Worm (Caenorhabditis elegans) whole organism, L1 larva: Measurements from ENCODE around the gene mtpn-1.

Experiments
- C04F5.9 ChIP-seq: sonication (generic microtip); optimal IDR thresholded peaks from 2 replicates; lab custom pipeline; 2016; ENCODE audit warnings: missing genetic modification characterization, missing compliant biosample characterization
- C16A3.4 ChIP-seq: fragments of 150-350 bp; optimal IDR thresholded peaks from 2 replicates; lab custom pipeline; 2014; ENCODE audit warnings: missing biosample characterization, missing genetic modification characterization
- C34B4.2 ChIP-seq: sonication (generic microtip); optimal IDR thresholded peaks from 2 replicates; lab custom pipeline; 2017; ENCODE audit warnings: mild to moderate bottlenecking, missing genetic modification characterization, missing compliant biosample characterization
- F16B12.6 ChIP-seq: fragments of 150-350 bp; optimal IDR thresholded peaks from 2 replicates; lab custom pipeline; 2014; ENCODE audit warnings: missing biosample characterization, missing genetic modification characterization
- aha-1 ChIP-seq: fragments of 150-350 bp; optimal IDR thresholded peaks from 2 replicates; lab custom pipeline; 2014; ENCODE audit warnings: missing biosample characterization, missing genetic modification characterization
- blmp-1 ChIP-seq: fragments of 150-350 bp; optimal IDR thresholded peaks from 2 replicates; lab custom pipeline; 2014; ENCODE audit warnings: missing biosample characterization, missing genetic modification characterization
- ceh-82 ChIP-seq, 3 experiments: fragments of 150-350 bp in 1 of 3; sonication (generic microtip) in 2 of 3; optimal IDR thresholded peaks; 2 replicates each; lab custom pipeline; 2014 to 2017; ENCODE audit warnings: missing biosample characterization in 3 of 3, missing genetic modification characterization in 3 of 3
- elt-2 ChIP-seq: sonication (generic microtip); optimal IDR thresholded peaks from 2 replicates; lab custom pipeline; 2016; ENCODE audit warnings: missing genetic modification characterization, mild to moderate bottlenecking, inconsistent platforms, missing compliant biosample characterization, missing genetic modification reagents
- elt-3 ChIP-seq, 6 experiments: fragments of 150-350 bp in 1 of 6; sonication (generic microtip); optimal IDR thresholded peaks; 2 replicates each; lab custom pipeline; 2017 to 2018; ENCODE audit warnings: missing biosample characterization in 6 of 6, missing genetic modification characterization in 6 of 6, inconsistent platforms in 1 of 6
- fkh-10 ChIP-seq: sonication (generic microtip); optimal IDR thresholded peaks from 2 replicates; lab custom pipeline; 2017; ENCODE audit warnings: missing biosample characterization, missing genetic modification reagents, missing genetic modification characterization
- fos-1 ChIP-seq: fragments of 150-350 bp; optimal IDR thresholded peaks from 2 replicates; lab custom pipeline; 2014; ENCODE audit warnings: missing biosample characterization, missing genetic modification characterization
- grh-1 ChIP-seq: fragments of 200-800 bp; sonication (Bioruptor generic); IDR thresholded peaks from 2 replicates; pipeline ENCODE4 v1.3.6; 2022; ENCODE audit warnings: missing genetic modification reagents, missing genetic modification characterization, missing compliant biosample characterization
- irx-1 ChIP-seq: sonication (generic microtip); optimal IDR thresholded peaks from 2 replicates; lab custom pipeline; 2016; ENCODE audit warnings: missing genetic modification characterization, missing compliant biosample characterization
- jun-1 ChIP-seq: fragments of 150-350 bp; optimal IDR thresholded peaks from 2 replicates; lab custom pipeline; 2014; ENCODE audit warnings: missing biosample characterization, missing genetic modification reagents, missing genetic modification characterization
- lin-14 ChIP-seq: fragments of 200-800 bp; sonication (Bioruptor generic); optimal IDR thresholded peaks from 2 replicates; lab custom pipeline; 2018; ENCODE audit warnings: mild to moderate bottlenecking, missing genetic modification characterization, moderate library complexity, missing compliant biosample characterization
- lin-35 ChIP-seq, 2 experiments: fragments of 150-350 bp; optimal IDR thresholded peaks; 2 replicates each; lab custom pipeline; 2014; ENCODE audit warnings: missing biosample characterization in 2 of 2, missing genetic modification characterization in 2 of 2, missing genetic modification reagents in 2 of 2
- lin-39 ChIP-seq: fragments of 150-350 bp; optimal IDR thresholded peaks from 2 replicates; lab custom pipeline; 2014; ENCODE audit warnings: missing biosample characterization, missing genetic modification reagents, missing genetic modification characterization
- lir-3 ChIP-seq: sonication (generic microtip); optimal IDR thresholded peaks from 2 replicates; lab custom pipeline; 2016; ENCODE audit warnings: mild to moderate bottlenecking, missing genetic modification characterization, moderate library complexity, missing compliant biosample characterization; ENCODE audit not compliant: poor library complexity
- lsy-2 ChIP-seq, 2 experiments: fragments of 150-350 bp; optimal IDR thresholded peaks; 2 replicates each; lab custom pipeline; 2014; ENCODE audit warnings: missing biosample characterization in 2 of 2, missing genetic modification characterization in 2 of 2
- mab-9 ChIP-seq: fragments of 200-800 bp; sonication (Bioruptor generic); IDR thresholded peaks from 2 replicates; pipeline ENCODE4 v1.3.6; 2022; ENCODE audit warnings: missing genetic modification reagents, missing genetic modification characterization, missing compliant biosample characterization
- mdl-1 ChIP-seq, 2 experiments: fragments of 150-350 bp; optimal IDR thresholded peaks; 2 replicates each; lab custom pipeline; 2014 to 2017; ENCODE audit warnings: missing biosample characterization in 2 of 2, missing genetic modification characterization in 2 of 2, inconsistent platforms in 1 of 2
- nhr-12 ChIP-seq: sonication (generic microtip); optimal IDR thresholded peaks from 2 replicates; lab custom pipeline; 2017; ENCODE audit warnings: missing biosample characterization, missing genetic modification characterization
- nhr-19 ChIP-seq: fragments of 200-800 bp; sonication (Bioruptor generic); conservative IDR thresholded peaks from 2 replicates; pipeline ENCODE4 v1.3.6; 2022; ENCODE audit warnings: missing genetic modification characterization, missing compliant biosample characterization
- nhr-20 ChIP-seq: sonication (generic microtip); optimal IDR thresholded peaks from 2 replicates; lab custom pipeline; 2016; ENCODE audit warnings: mild to moderate bottlenecking, missing genetic modification characterization, missing compliant biosample characterization
- nhr-47 ChIP-seq: sonication (generic microtip); optimal IDR thresholded peaks from 2 replicates; lab custom pipeline; 2016; ENCODE audit warnings: mild to moderate bottlenecking, missing genetic modification characterization, moderate library complexity, missing compliant biosample characterization
- nhr-71 ChIP-seq: sonication (generic microtip); optimal IDR thresholded peaks from 2 replicates; lab custom pipeline; 2016; ENCODE audit warnings: mild to moderate bottlenecking, missing genetic modification characterization, moderate library complexity, missing compliant biosample characterization
- nhr-77 ChIP-seq: fragments of 150-350 bp; optimal IDR thresholded peaks from 2 replicates; lab custom pipeline; 2014; ENCODE audit warnings: missing biosample characterization, missing genetic modification characterization
- nhr-85 ChIP-seq: sonication (generic microtip); peaks from one replicate; lab custom pipeline; 2016; ENCODE audit warnings: missing genetic modification characterization, inconsistent platforms, missing compliant biosample characterization
- nhr-90 ChIP-seq: sonication (generic microtip); optimal IDR thresholded peaks from 2 replicates; lab custom pipeline; 2016; ENCODE audit warnings: mild to moderate bottlenecking, missing genetic modification characterization, missing compliant biosample characterization; ENCODE audit not compliant: poor library complexity
- skn-1 ChIP-seq: fragments of 150-350 bp; optimal IDR thresholded peaks from 2 replicates; lab custom pipeline; 2014; ENCODE audit warnings: missing biosample characterization, missing genetic modification characterization
- snu-23 ChIP-seq: sonication (generic microtip); optimal IDR thresholded peaks from 2 replicates; lab custom pipeline; 2016; ENCODE audit warnings: missing genetic modification characterization, missing compliant biosample characterization
- sox-4 ChIP-seq: sonication (generic microtip); optimal IDR thresholded peaks from 2 replicates; lab custom pipeline; 2016; ENCODE audit warnings: missing genetic modification characterization, missing compliant biosample characterization
- sptf-1 ChIP-seq: fragments of 150-350 bp; optimal IDR thresholded peaks from 2 replicates; lab custom pipeline; 2014; ENCODE audit warnings: missing biosample characterization, missing genetic modification characterization
- tbx-2 ChIP-seq: sonication (generic microtip); optimal IDR thresholded peaks from 2 replicates; lab custom pipeline; 2016; ENCODE audit warnings: missing genetic modification characterization, missing compliant biosample characterization
- unc-130 ChIP-seq: fragments of 150-350 bp; optimal IDR thresholded peaks from 2 replicates; lab custom pipeline; 2017; ENCODE audit warnings: missing biosample characterization, missing genetic modification characterization, inconsistent platforms
- unc-30 ChIP-seq: sonication (generic microtip); optimal IDR thresholded peaks from 2 replicates; lab custom pipeline; 2017; ENCODE audit warnings: missing biosample characterization, missing genetic modification characterization

mtpn-1 gene

DNA sequence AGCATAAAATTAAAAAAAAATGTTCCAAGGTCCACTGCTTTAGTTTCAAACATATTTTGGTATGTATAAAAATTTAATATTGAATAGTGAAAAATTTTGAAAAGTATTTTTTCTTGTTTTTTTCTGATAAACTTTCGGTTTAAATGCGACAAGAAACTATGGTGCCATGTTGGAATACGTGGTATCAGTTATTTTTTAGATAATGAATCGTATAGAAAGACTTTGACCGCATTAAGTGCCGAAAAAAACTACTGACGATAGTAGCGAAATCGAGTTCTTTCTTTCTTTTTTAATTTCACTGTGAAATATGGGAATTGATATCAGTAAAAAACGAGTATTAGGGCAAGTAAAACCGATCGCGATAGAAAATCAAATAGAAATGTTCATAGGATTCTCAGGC lies 41.4 kb upstream of the mtpn-1 start, which contains the start of gene T24D8.6:
T24D8.6 (minus strand) TSS at position 101 of the 400 bp plus-strand sequence.
- TF ChIP-seq sox-4: no peak
- TF ChIP-seq unc-130 (tag; lab: Kevin White, UChicago): no peak
- TF ChIP-seq nhr-20 (tag; lab: Kevin White, UChicago): no peak
- no peak for TF ChIP-seq irx-1 (tag; lab: Kevin White, UChicago)
- no peak for TF ChIP-seq fkh-10 (GFP tag; lab: Kevin White, UChicago)
- TF ChIP-seq F16B12.6 (tag; lab: Kevin White, UChicago): no peak
- no peak for TF ChIP-seq elt-3 (tag; optimal IDR thresholded peaks at IDR 0.05; lab: Kevin White, UChicago)
- TF ChIP-seq nhr-19 (GFP tag; lab: Robert Waterston, UW): no peak
- TF ChIP-seq jun-1 (tag; lab: Kevin White, UChicago): no peak
- TF ChIP-seq ceh-82 (tag; optimal IDR thresholded peaks at IDR 0.05; lab: Kevin White, UChicago): no peak
- TF ChIP-seq mab-9 (GFP tag; lab: Robert Waterston, UW): no peak

- TF ChIP-seq lin-35 (GFP tag; optimal IDR thresholded peaks at IDR 0.05; lab: Kevin White, UChicago) (peak in 1 of 2 experiments; percentile 21), sptf-1 (tag; lab: Kevin White, UChicago) (no peak), snu-23 (peak; percentile 34), nhr-20 (tag; lab: Kevin White, UChicago) (peak; percentile 37), tbx-2 (tag; lab: Kevin White, UChicago) (peak; percentile 35), skn-1 (peak; percentile 12), lsy-2 (tag; optimal IDR thresholded peaks at IDR 0.05; lab: Kevin White, UChicago) (peak in 1 of 2 experiments; percentile 8), unc-130 (tag; lab: Kevin White, UChicago) (peak; percentile 14), lir-3 (tag; lab: Kevin White, UChicago) (no peak), C16A3.4 (tag; lab: Kevin White, UChicago) (no peak), blmp-1 (tag; lab: Kevin White, UChicago) (peak; percentile 93), nhr-85 (tag; lab: Kevin White, UChicago) (peak; percentile 96), mdl-1 (tag; optimal IDR thresholded peaks at IDR 0.05; lab: Kevin White, UChicago) (peak in 1 of 2 experiments; percentile 6), grh-1 (GFP tag; lab: Robert Waterston, UW) (peak; percentile 69), nhr-77 (tag; lab: Kevin White, UChicago) (no peak), C34B4.2 (tag; lab: Kevin White, UChicago) (no peak), nhr-12 (tag; lab: Kevin White, UChicago) (no peak), nhr-47 (tag; lab: Kevin White, UChicago) (peak; percentile 13), aha-1 (tag; lab: Kevin White, UChicago) (no peak), C04F5.9 (tag; lab: Kevin White, UChicago) (no peak), lin-39 (no peak), fos-1 (tag; lab: Kevin White, UChicago) (peak; percentile 3), nhr-90 (tag; lab: Kevin White, UChicago) (peak; percentile 24), lin-14 (GFP tag; lab: Kevin White, UChicago) (peak; percentile 82), elt-3 (tag; optimal IDR thresholded peaks at IDR 0.05; lab: Kevin White, UChicago) (peak in 2 of 6 experiments; percentile 28 to 38), nhr-71 (tag; lab: Kevin White, UChicago) (peak; percentile 52), jun-1 (tag; lab: Kevin White, UChicago) (peak; percentile 15)
Measured at ce11 chrX:2368042-2368814, 39.0 kb upstream of the mtpn-1 start.

- TF ChIP-seq unc-30 (tag; lab: Kevin White, UChicago) (no peak), elt-2 (tag; lab: Kevin White, UChicago) (peak; percentile 11)
- TF ChIP-seq, all 84 proteins: peak for 1
Measured at ce11 chrX:2369073-2369472, 38.2 kb upstream of the mtpn-1 start.
